Worm (Caenorhabditis elegans) whole organism, late embryonic: ENCODE data around the gene hpo-6.

Experiments
- C08G9.2 ChIP-seq: sonication (generic microtip); optimal IDR thresholded peaks from 2 replicates; lab custom pipeline; 2016; ENCODE audit warnings: mild to moderate bottlenecking, missing genetic modification characterization, moderate library complexity, missing compliant biosample characterization
- F13H6.1 ChIP-seq: sonication (generic microtip); optimal IDR thresholded peaks from 2 replicates; lab custom pipeline; 2016; ENCODE audit warnings: missing genetic modification characterization, missing compliant biosample characterization
- ceh-18 ChIP-seq: sonication (generic microtip); optimal IDR thresholded peaks from 2 replicates; lab custom pipeline; 2016; ENCODE audit warnings: missing genetic modification characterization, missing compliant biosample characterization
- ceh-2 ChIP-seq: sonication (generic microtip); optimal IDR thresholded peaks from 2 replicates; lab custom pipeline; 2016; ENCODE audit warnings: missing genotype, missing genetic modification characterization, missing compliant biosample characterization
- ceh-48 ChIP-seq: sonication (generic microtip); optimal IDR thresholded peaks from 2 replicates; lab custom pipeline; 2016; ENCODE audit warnings: missing genetic modification characterization, inconsistent platforms, missing compliant biosample characterization
- ceh-9 ChIP-seq: sonication (generic microtip); optimal IDR thresholded peaks from 2 replicates; lab custom pipeline; 2016; ENCODE audit warnings: mild to moderate bottlenecking, missing genetic modification characterization, inconsistent platforms, missing compliant biosample characterization
- dve-1 ChIP-seq: sonication (generic microtip); optimal IDR thresholded peaks from 2 replicates; lab custom pipeline; 2017; ENCODE audit warnings: antibody characterized with exemption, mild to moderate bottlenecking, missing genetic modification characterization, missing compliant biosample characterization
- elt-2 ChIP-seq: sonication (generic microtip); optimal IDR thresholded peaks from 2 replicates; lab custom pipeline; 2016; ENCODE audit warnings: missing genetic modification reagents, missing genetic modification characterization, missing compliant biosample characterization
- ets-4 ChIP-seq: sonication (generic microtip); optimal IDR thresholded peaks from 2 replicates; lab custom pipeline; 2016; ENCODE audit warnings: missing genetic modification characterization, missing compliant biosample characterization
- hlh-15 ChIP-seq: sonication (generic microtip); optimal IDR thresholded peaks from 2 replicates; lab custom pipeline; 2016; ENCODE audit warnings: missing genetic modification characterization, missing compliant biosample characterization
- pag-3 ChIP-seq: sonication (generic microtip); optimal IDR thresholded peaks from 2 replicates; lab custom pipeline; 2016; ENCODE audit warnings: missing compliant biosample characterization, missing genetic modification characterization, borderline replicate concordance
- pha-4 ChIP-seq: fragments of 150-350 bp; optimal IDR thresholded peaks from 2 replicates; lab custom pipeline; 2018; ENCODE audit warnings: missing biosample characterization, missing genetic modification reagents, missing genetic modification characterization
- ref-2 ChIP-seq: sonication (generic microtip); optimal IDR thresholded peaks from 2 replicates; lab custom pipeline; 2016; ENCODE audit warnings: missing genetic modification characterization, missing compliant biosample characterization
- rnt-1 ChIP-seq: sonication (generic microtip); optimal IDR thresholded peaks from 2 replicates; lab custom pipeline; 2016; ENCODE audit warnings: missing genetic modification characterization, missing compliant biosample characterization

ce11 chrIV:1521224-1521623 is 40.8 kb upstream of the hpo-6 start, which contains the start of gene K03H6.4:
- TF ChIP-seq ref-2 (tag; lab: Kevin White, UChicago) (no peak), ets-4 (tag; lab: Kevin White, UChicago) (no peak), pha-4 (tag; lab: Kevin White, UChicago) (no peak), F13H6.1 (tag; lab: Kevin White, UChicago) (no peak), hlh-15 (tag; lab: Kevin White, UChicago) (no peak), ceh-48 (tag; lab: Kevin White, UChicago) (no peak), C08G9.2 (tag; lab: Kevin White, UChicago) (no peak), pag-3 (tag; lab: Kevin White, UChicago) (no peak), elt-2 (tag; lab: Kevin White, UChicago) (no peak), ceh-18 (tag; lab: Kevin White, UChicago) (no peak), ceh-9 (tag; lab: Kevin White, UChicago) (no peak), rnt-1 (tag; lab: Kevin White, UChicago) (no peak), ceh-2 (tag; lab: Kevin White, UChicago) (no peak), dve-1 (tag; lab: Kevin White, UChicago) (no peak)
